Worm (Caenorhabditis elegans) whole organism, L2 larva: ENCODE measurements around the gene Y47D3A.20.

ENCODE experiments used
- C34F6.9 ChIP-seq: fragments of 150-350 bp; optimal IDR thresholded peaks from 2 replicates; lab custom pipeline; 2014; ENCODE audit warnings: missing biosample characterization, missing genetic modification characterization
- F13H6.1 ChIP-seq: sonication (generic microtip); optimal IDR thresholded peaks from 2 replicates; lab custom pipeline; 2016; ENCODE audit warnings: missing genetic modification characterization, missing compliant biosample characterization
- R02D3.7 ChIP-seq: fragments of 150-350 bp; optimal IDR thresholded peaks from 2 replicates; lab custom pipeline; 2014; ENCODE audit warnings: missing biosample characterization, missing genetic modification characterization
- Y55F3AM.14 ChIP-seq: fragments of 200-800 bp; sonication (Bioruptor generic); optimal IDR thresholded peaks from 2 replicates; lab custom pipeline; 2018; ENCODE audit warnings: mild to moderate bottlenecking, missing genetic modification characterization, missing compliant biosample characterization
- ZK546.5 ChIP-seq: sonication (generic microtip); optimal IDR thresholded peaks from 2 replicates; lab custom pipeline; 2017; ENCODE audit warnings: missing biosample characterization, missing genetic modification characterization
- alr-1 ChIP-seq: fragments of 150-350 bp; optimal IDR thresholded peaks from 2 replicates; lab custom pipeline; 2014; ENCODE audit warnings: missing biosample characterization, missing genetic modification characterization
- aly-2 ChIP-seq: fragments of 150-350 bp; optimal IDR thresholded peaks from 2 replicates; lab custom pipeline; 2014; ENCODE audit warnings: missing biosample characterization, missing genetic modification characterization
- ama-1 ChIP-seq: fragments of 150-350 bp; optimal IDR thresholded peaks from 2 replicates; lab custom pipeline; 2018; ENCODE audit warnings: inconsistent platforms
- blmp-1 ChIP-seq: sonication (generic microtip); optimal IDR thresholded peaks from 2 replicates; lab custom pipeline; 2017; ENCODE audit warnings: missing genetic modification characterization, mild to moderate bottlenecking, missing compliant biosample characterization, antibody characterized with exemption, moderate library complexity; ENCODE audit not compliant: insufficient read depth
- ceh-16 ChIP-seq: fragments of 150-350 bp; optimal IDR thresholded peaks from 2 replicates; lab custom pipeline; 2014; ENCODE audit warnings: missing biosample characterization, missing genetic modification characterization
- ceh-82 ChIP-seq: fragments of 150-350 bp; optimal IDR thresholded peaks from 2 replicates; lab custom pipeline; 2014; ENCODE audit warnings: missing biosample characterization, missing genetic modification characterization
- crh-2 ChIP-seq: sonication (generic microtip); optimal IDR thresholded peaks from 2 replicates; lab custom pipeline; 2017; ENCODE audit warnings: missing biosample characterization, missing genetic modification characterization
- dmd-4 ChIP-seq: sonication (generic microtip); optimal IDR thresholded peaks from 2 replicates; lab custom pipeline; 2017; ENCODE audit warnings: missing biosample characterization, missing genetic modification characterization
- egl-27 ChIP-seq: sonication (generic microtip); optimal IDR thresholded peaks from 3 replicates; lab custom pipeline; 2017; ENCODE audit warnings: missing biosample characterization, missing genetic modification reagents, missing genetic modification characterization
- elt-1 ChIP-seq: fragments of 150-350 bp; optimal IDR thresholded peaks from 2 replicates; lab custom pipeline; 2014; ENCODE audit warnings: missing biosample characterization, missing genetic modification characterization
- elt-3 ChIP-seq: sonication (generic microtip); optimal IDR thresholded peaks from 2 replicates; lab custom pipeline; 2017; ENCODE audit warnings: missing biosample characterization, missing genetic modification characterization
- fos-1 ChIP-seq: fragments of 150-350 bp; optimal IDR thresholded peaks from 2 replicates; lab custom pipeline; 2014; ENCODE audit warnings: missing biosample characterization, missing genetic modification characterization
- gmeb-1 ChIP-seq: fragments of 150-350 bp; optimal IDR thresholded peaks from 2 replicates; lab custom pipeline; 2014; ENCODE audit warnings: missing biosample characterization, missing genetic modification characterization
- lin-11 ChIP-seq: fragments of 150-350 bp; sonication (generic microtip); optimal IDR thresholded peaks from 2 replicates; lab custom pipeline; 2014; ENCODE audit warnings: missing biosample characterization, missing genetic modification characterization, inconsistent platforms, mixed read lengths
- lin-13 ChIP-seq: fragments of 150-350 bp; optimal IDR thresholded peaks from 2 replicates; lab custom pipeline; 2014; ENCODE audit warnings: missing biosample characterization, missing genetic modification reagents, missing genetic modification characterization
- lin-39 ChIP-seq: fragments of 150-350 bp; optimal IDR thresholded peaks from 2 replicates; lab custom pipeline; 2014; ENCODE audit warnings: missing biosample characterization, missing genetic modification reagents, missing genetic modification characterization
- lsy-2 ChIP-seq, 2 experiments: fragments of 150-350 bp in 1 of 2; sonication (generic microtip) in 1 of 2; optimal IDR thresholded peaks; 2 replicates each; lab custom pipeline; 2014 to 2017; ENCODE audit warnings: missing biosample characterization in 2 of 2, missing genetic modification characterization in 2 of 2
- mab-5 ChIP-seq: fragments of 150-350 bp; optimal IDR thresholded peaks from 2 replicates; lab custom pipeline; 2014; ENCODE audit warnings: missing biosample characterization, missing genetic modification characterization
- mbf-1 ChIP-seq: sonication (generic microtip); optimal IDR thresholded peaks from 2 replicates; lab custom pipeline; 2017; ENCODE audit warnings: missing biosample characterization, missing genetic modification characterization
- mdl-1 ChIP-seq, 2 experiments: fragments of 150-350 bp in 1 of 2; sonication (generic microtip) in 1 of 2; optimal IDR thresholded peaks; 2 replicates each; lab custom pipeline; 2017; ENCODE audit warnings: missing biosample characterization in 2 of 2, missing genetic modification characterization in 2 of 2
- nhr-10 ChIP-seq: sonication (generic microtip); optimal IDR thresholded peaks from 2 replicates; lab custom pipeline; 2017; ENCODE audit warnings: missing biosample characterization, missing genetic modification characterization
- nhr-11 ChIP-seq: fragments of 150-350 bp; optimal IDR thresholded peaks from 2 replicates; lab custom pipeline; 2014; ENCODE audit warnings: missing biosample characterization, missing genetic modification characterization
- nhr-12 ChIP-seq: fragments of 150-350 bp; optimal IDR thresholded peaks from 2 replicates; lab custom pipeline; 2014; ENCODE audit warnings: missing biosample characterization, missing genetic modification characterization
- nhr-129 ChIP-seq: fragments of 150-350 bp; optimal IDR thresholded peaks from 2 replicates; lab custom pipeline; 2014; ENCODE audit warnings: missing biosample characterization, missing genetic modification characterization
- nhr-21 ChIP-seq: fragments of 150-350 bp; optimal IDR thresholded peaks from 2 replicates; lab custom pipeline; 2014; ENCODE audit warnings: missing biosample characterization, missing genetic modification characterization
- nhr-23 ChIP-seq: fragments of 150-350 bp; optimal IDR thresholded peaks from 2 replicates; lab custom pipeline; 2014; ENCODE audit warnings: missing biosample characterization, missing genetic modification reagents, missing genetic modification characterization
- nhr-237 ChIP-seq: fragments of 150-350 bp; optimal IDR thresholded peaks from 2 replicates; lab custom pipeline; 2014; ENCODE audit warnings: missing biosample characterization, missing genetic modification characterization
- nhr-25 ChIP-seq: fragments of 150-350 bp; sonication (generic microtip); optimal IDR thresholded peaks from 3 replicates; lab custom pipeline; 2014; ENCODE audit warnings: missing biosample characterization, missing genetic modification characterization
- nhr-6 ChIP-seq: fragments of 150-350 bp; optimal IDR thresholded peaks from 2 replicates; lab custom pipeline; 2014; ENCODE audit warnings: missing biosample characterization, missing genetic modification characterization
- nhr-77 ChIP-seq: fragments of 150-350 bp; optimal IDR thresholded peaks from 2 replicates; lab custom pipeline; 2014; ENCODE audit warnings: missing biosample characterization, missing genetic modification characterization
- peb-1 ChIP-seq: fragments of 150-350 bp; optimal IDR thresholded peaks from 2 replicates; lab custom pipeline; 2014; ENCODE audit warnings: missing biosample characterization, missing genetic modification characterization
- sem-4 ChIP-seq: fragments of 150-350 bp; optimal IDR thresholded peaks from 2 replicates; lab custom pipeline; 2014; ENCODE audit warnings: missing biosample characterization, missing genetic modification reagents, missing genetic modification characterization
- skn-1 ChIP-seq: sonication (generic microtip); optimal IDR thresholded peaks from 2 replicates; lab custom pipeline; 2017; ENCODE audit warnings: missing biosample characterization, missing genetic modification characterization
- sma-3 ChIP-seq: sonication (generic microtip); optimal IDR thresholded peaks from 2 replicates; lab custom pipeline; 2016; ENCODE audit warnings: missing genetic modification reagents, missing genetic modification characterization, missing compliant biosample characterization
- sma-9 ChIP-seq, 2 experiments: fragments of 150-350 bp in 1 of 2; sonication (generic microtip) in 1 of 2; optimal IDR thresholded peaks; 2 replicates each; lab custom pipeline; 2014 to 2016; ENCODE audit warnings: missing genetic modification characterization in 2 of 2, mild to moderate bottlenecking in 1 of 2, missing biosample characterization in 1 of 2, missing compliant biosample characterization in 1 of 2, missing genetic modification reagents in 1 of 2, moderate library complexity in 1 of 2
- snpc-4 ChIP-seq: fragments of 150-350 bp; optimal IDR thresholded peaks from 2 replicates; lab custom pipeline; 2014; ENCODE audit warnings: missing biosample characterization, missing genetic modification characterization
- unc-39 ChIP-seq: fragments of 150-350 bp; optimal IDR thresholded peaks from 2 replicates; lab custom pipeline; 2014; ENCODE audit warnings: missing biosample characterization, missing genetic modification characterization
- unc-55 ChIP-seq: fragments of 150-350 bp; sonication (generic microtip); optimal IDR thresholded peaks from 3 replicates; lab custom pipeline; 2014; ENCODE audit warnings: missing biosample characterization, missing genetic modification reagents, missing genetic modification characterization
- unc-62 ChIP-seq: fragments of 150-350 bp; optimal IDR thresholded peaks from 2 replicates; lab custom pipeline; 2014; ENCODE audit warnings: missing biosample characterization, missing genetic modification reagents, missing genetic modification characterization
- zag-1 ChIP-seq: fragments of 150-350 bp; optimal IDR thresholded peaks from 2 replicates; lab custom pipeline; 2014; ENCODE audit warnings: missing biosample characterization, missing genetic modification characterization
- ztf-1 ChIP-seq: fragments of 200-800 bp; sonication (Bioruptor generic); conservative IDR thresholded peaks from 2 replicates; pipeline ENCODE4 v1.3.6; 2022; ENCODE audit warnings: missing genetic modification characterization, missing compliant biosample characterization
- ztf-11 ChIP-seq: sonication (generic microtip); optimal IDR thresholded peaks from 2 replicates; lab custom pipeline; 2017; ENCODE audit warnings: missing biosample characterization, missing genetic modification characterization
- ztf-4 ChIP-seq: fragments of 150-350 bp; optimal IDR thresholded peaks from 2 replicates; lab custom pipeline; 2014; ENCODE audit warnings: missing biosample characterization, missing genetic modification characterization

Gene Y47D3A.20

DNA sequence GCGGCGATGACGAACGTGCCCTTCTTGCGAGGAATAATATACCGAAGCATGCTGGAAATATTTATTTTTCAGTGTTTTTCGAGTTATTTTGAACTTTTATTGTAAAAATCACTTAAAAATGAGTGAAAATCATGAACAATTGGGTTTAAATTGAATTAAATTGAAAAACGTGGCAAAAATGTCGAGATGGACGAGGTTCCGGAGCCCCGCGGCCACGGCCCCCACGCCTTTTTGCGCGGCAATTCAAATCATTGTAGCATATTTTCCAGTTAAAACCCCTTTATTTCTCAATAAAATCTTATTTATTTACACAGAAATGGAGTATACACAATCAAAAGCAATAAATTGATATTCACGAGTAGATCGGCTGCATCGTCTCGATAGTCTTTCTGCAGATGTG is 11.2 kb downstream of the Y47D3A.20 start:
- TF ChIP-seq lin-11 (tag; lab: Kevin White, UChicago) (no peak), crh-2 (tag; lab: Kevin White, UChicago) (peak; percentile 87), unc-39 (tag; lab: Kevin White, UChicago) (no peak), C34F6.9 (tag; lab: Kevin White, UChicago) (peak; percentile 44), lin-13 (GFP tag; lab: Kevin White, UChicago) (peak; percentile 35), nhr-237 (tag; lab: Kevin White, UChicago) (no peak), snpc-4 (tag; lab: Kevin White, UChicago) (no peak), ztf-11 (tag; lab: Kevin White, UChicago) (no peak), nhr-12 (no peak), blmp-1 (tag; lab: Kevin White, UChicago) (no peak), nhr-25 (no peak), F13H6.1 (tag; lab: Kevin White, UChicago) (peak; percentile 32), ZK546.5 (tag; lab: Kevin White, UChicago) (no peak), aly-2 (tag; lab: Kevin White, UChicago) (no peak), R02D3.7 (no peak), unc-55 (peak; percentile 56), Y55F3AM.14 (GFP tag; lab: Kevin White, UChicago) (no peak), lin-39 (tag; lab: Kevin White, UChicago) (no peak), elt-1 (tag; lab: Kevin White, UChicago) (no peak), ceh-82 (tag; lab: Kevin White, UChicago) (no peak), nhr-129 (no peak), fos-1 (tag; lab: Kevin White, UChicago) (no peak), peb-1 (tag; lab: Kevin White, UChicago) (no peak), elt-3 (no peak), egl-27 (no peak), nhr-21 (no peak), ztf-4 (tag; lab: Kevin White, UChicago) (no peak), sma-9 (GFP tag; optimal IDR thresholded peaks at IDR 0.05; lab: Kevin White, UChicago) (no peak), sma-9 (tag; optimal IDR thresholded peaks at IDR 0.05; lab: Kevin White, UChicago) (no peak), lsy-2 (tag; optimal IDR thresholded peaks at IDR 0.05; lab: Kevin White, UChicago) (peak in 1 of 2 experiments; percentile 44), ama-1 (lab: Kevin White, UChicago) (no peak), nhr-10 (no peak), dmd-4 (no peak), mbf-1 (tag; lab: Kevin White, UChicago) (no peak), mdl-1 (tag; optimal IDR thresholded peaks at IDR 0.05; lab: Kevin White, UChicago) (no peak), skn-1 (tag; lab: Kevin White, UChicago) (no peak), sem-4 (tag; lab: Kevin White, UChicago) (no peak), unc-62 (GFP tag; lab: Kevin White, UChicago) (no peak), sma-3 (GFP tag; lab: Kevin White, UChicago) (peak; percentile 41), alr-1 (tag; lab: Kevin White, UChicago) (no peak), nhr-77 (tag; lab: Kevin White, UChicago) (no peak), zag-1 (tag; lab: Kevin White, UChicago) (no peak), ceh-16 (tag; lab: Kevin White, UChicago) (no peak), nhr-6 (no peak), mab-5 (tag; lab: Kevin White, UChicago) (no peak), nhr-11 (tag; lab: Kevin White, UChicago) (no peak), nhr-23 (tag; lab: Kevin White, UChicago) (no peak), gmeb-1 (peak; percentile 86), ztf-1 (GFP tag; lab: Robert Waterston, UW) (no peak)
